ENCODE assay signal across 5 fruit fly cellular contexts in the genomic region with DNA sequence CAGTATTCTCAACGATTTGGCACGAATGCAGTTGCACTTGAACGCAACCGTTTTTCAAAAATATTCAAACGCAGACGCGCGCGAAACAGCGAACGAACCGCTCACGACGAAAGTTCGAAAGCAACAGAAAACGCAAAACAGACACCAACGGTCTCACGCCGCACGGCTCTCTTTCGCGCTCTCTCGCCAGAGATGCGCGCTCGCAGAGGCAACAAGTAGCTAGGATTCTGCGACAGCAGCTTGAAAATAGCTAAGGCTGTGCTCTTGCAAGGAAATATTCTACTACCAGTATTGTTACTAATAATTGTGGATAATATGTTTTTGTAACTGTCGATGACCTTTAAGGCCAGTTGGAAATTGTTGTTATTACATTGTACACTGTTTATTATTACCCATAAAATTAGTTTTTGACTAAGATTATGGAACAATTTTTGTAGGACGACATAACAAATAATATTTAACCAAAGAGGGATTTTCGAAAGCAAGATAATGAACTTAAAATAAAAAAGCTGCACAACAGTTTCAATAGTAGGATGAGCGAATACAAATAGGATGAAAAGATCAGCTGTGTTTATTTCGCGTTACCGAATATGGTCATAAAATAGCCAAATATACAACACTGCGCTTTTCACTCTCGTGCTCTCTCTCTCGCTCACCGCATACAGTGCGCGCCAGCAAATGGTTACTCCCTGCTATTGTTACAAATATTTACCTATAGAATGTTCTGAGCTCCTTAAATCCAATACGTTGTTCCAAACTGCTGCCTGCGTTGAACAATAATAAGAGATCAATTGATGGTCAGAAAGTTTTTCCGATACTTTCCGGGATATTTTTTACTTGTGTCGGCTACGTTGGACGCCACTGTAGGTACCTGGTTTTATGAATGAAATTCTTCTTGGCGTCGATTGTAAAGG.
TF ChIP-seq lines count a peak whose summit lies in the region.

No protein-coding gene starts in this region.

- TF ChIP-seq CTCF in whole organism, embryonic (GFP tag; optimal IDR thresholded peaks at IDR 0.05; lab: Kevin White, UChicago) = no peak

TF ChIP-seq in whole organism, adult, 20 proteins besides CTCF, POLR2A, EP300 and RAD21:
- TF ChIP-seq Hr96 (GFP tag; optimal IDR thresholded peaks at IDR 0.05; lab: Kevin White, UChicago) (peak; percentile 44), toe (GFP tag; optimal IDR thresholded peaks at IDR 0.05; lab: Kevin White, UChicago) (peak; percentile 28), CG7101 (tag; optimal IDR thresholded peaks at IDR 0.05; lab: Kevin White, UChicago) (no peak), CG7045 (GFP tag; optimal IDR thresholded peaks at IDR 0.05; lab: Kevin White, UChicago) (no peak), Mnt (GFP tag; optimal IDR thresholded peaks at IDR 0.05; lab: Kevin White, UChicago) (peak; percentile 20), CG11617 (GFP tag; optimal IDR thresholded peaks at IDR 0.05; lab: Kevin White, UChicago) (peak; percentile 14), cnc (optimal IDR thresholded peaks at IDR 0.05; lab: Kevin White, UChicago) (no peak), kay (GFP tag; lab: Kevin White, UChicago; ENCODE audit: borderline replicate concordance) (peak; percentile 69), tj (GFP tag; optimal IDR thresholded peaks at IDR 0.05; lab: Kevin White, UChicago) (peak; percentile 32), ovo (GFP tag; optimal IDR thresholded peaks at IDR 0.05; lab: Kevin White, UChicago) (no peak), CG1620 (GFP tag; optimal IDR thresholded peaks at IDR 0.05; lab: Kevin White, UChicago) (peak; percentile 18), CG14711 (tag; optimal IDR thresholded peaks at IDR 0.05; lab: Kevin White, UChicago) (peak; percentile 41), bab1 (GFP tag; optimal IDR thresholded peaks at IDR 0.05; lab: Kevin White, UChicago) (peak; percentile 69), pad (GFP tag; optimal IDR thresholded peaks at IDR 0.05; lab: Kevin White, UChicago) (peak; percentile 21)

TF ChIP-seq in whole organism, embryonic, 481 proteins besides CTCF, POLR2A, EP300 and RAD21 (continues in another document):
- TF ChIP-seq Atf3 (GFP tag; optimal IDR thresholded peaks at IDR 0.05; lab: Kevin White, UChicago) (peak; percentile 18), Poxn (GFP tag; IDR thresholded peaks at IDR 0.05; lab: Robert Waterston, UW) (no peak), CG15479 (GFP tag; optimal IDR thresholded peaks at IDR 0.05; lab: Kevin White, UChicago) (peak; percentile 22), CG9797 (GFP tag; optimal IDR thresholded peaks at IDR 0.05; lab: Kevin White, UChicago) (no peak), CG10147 (GFP tag; optimal IDR thresholded peaks at IDR 0.05; lab: Kevin White, UChicago) (no peak), mld (GFP tag; IDR thresholded peaks at IDR 0.05; lab: Robert Waterston, UW; ENCODE audit: partially characterized antibody) (no peak), CG2120 (GFP tag; optimal IDR thresholded peaks at IDR 0.05; lab: Kevin White, UChicago) (peak; percentile 81), br (optimal IDR thresholded peaks at IDR 0.05; lab: Kevin White, UChicago) (no peak), CG34376 (GFP tag; optimal IDR thresholded peaks at IDR 0.05; lab: Kevin White, UChicago) (peak; percentile 7), schlank (tag; optimal IDR thresholded peaks at IDR 0.05; lab: Kevin White, UChicago) (peak; percentile 18), da (GFP tag; optimal IDR thresholded peaks at IDR 0.05; lab: Kevin White, UChicago) (peak; percentile 56), CG3065 (GFP tag; optimal IDR thresholded peaks at IDR 0.05; lab: Kevin White, UChicago) (peak; percentile 49), CG5245 (GFP tag; optimal IDR thresholded peaks at IDR 0.05; lab: Kevin White, UChicago) (peak; percentile 78), cato (GFP tag; optimal IDR thresholded peaks at IDR 0.05; lab: Kevin White, UChicago; ENCODE audit: borderline replicate concordance) (no peak), Doc3 (GFP tag; IDR thresholded peaks at IDR 0.05; lab: Robert Waterston, UW; ENCODE audit: partially characterized antibody) (no peak), D19B (GFP tag; optimal IDR thresholded peaks at IDR 0.05; lab: Kevin White, UChicago) (peak; percentile 25)

TF ChIP-seq in whole organism, prepupa, 60 proteins besides CTCF, POLR2A, EP300 and RAD21 (continues in another document):
- TF ChIP-seq topi (GFP tag; optimal IDR thresholded peaks at IDR 0.05; lab: Kevin White, UChicago) (peak; percentile 71), CG8632 (GFP tag; optimal IDR thresholded peaks at IDR 0.05; lab: Kevin White, UChicago) (peak; percentile 76), Sox15 (GFP tag; optimal IDR thresholded peaks at IDR 0.05; lab: Kevin White, UChicago) (peak; percentile 69), net (GFP tag; optimal IDR thresholded peaks at IDR 0.05; lab: Kevin White, UChicago) (peak; percentile 87), fd85E (GFP tag; optimal IDR thresholded peaks at IDR 0.05; lab: Kevin White, UChicago) (no peak), vri (GFP tag; optimal IDR thresholded peaks at IDR 0.05; lab: Kevin White, UChicago) (peak; percentile 75), salr (GFP tag; optimal IDR thresholded peaks at IDR 0.05; lab: Kevin White, UChicago) (peak; percentile 51 to 71), CG31627 (GFP tag; optimal IDR thresholded peaks at IDR 0.05; lab: Kevin White, UChicago) (peak; percentile 82), Ets21C (GFP tag; optimal IDR thresholded peaks at IDR 0.05; lab: Kevin White, UChicago) (peak; percentile 68), Eip75B (GFP tag; optimal IDR thresholded peaks at IDR 0.05; lab: Kevin White, UChicago) (peak; percentile 80), CG11294 (GFP tag; IDR thresholded peaks at IDR 0.05; lab: Robert Waterston, UW) (peak; percentile 64), Gug (GFP tag; IDR thresholded peaks at IDR 0.05; lab: Robert Waterston, UW) (peak; percentile 69), CG34406 (GFP tag; optimal IDR thresholded peaks at IDR 0.05; lab: Kevin White, UChicago) (peak; percentile 77), CG6808 (GFP tag; optimal IDR thresholded peaks at IDR 0.05; lab: Kevin White, UChicago) (peak; percentile 52), CG9139 (GFP tag; optimal IDR thresholded peaks at IDR 0.05; lab: Kevin White, UChicago) (peak; percentile 59), CG6163 (GFP tag; IDR thresholded peaks at IDR 0.05; lab: Robert Waterston, UW) (peak; percentile 89), Lpt (GFP tag; optimal IDR thresholded peaks at IDR 0.05; lab: Kevin White, UChicago) (peak; percentile 74)

TF ChIP-seq in whole organism, pupa, 21 proteins besides CTCF, POLR2A, EP300 and RAD21 (continues in another document):
- TF ChIP-seq gl (tag; optimal IDR thresholded peaks at IDR 0.05; lab: Kevin White, UChicago) (peak; percentile 54), CG12605 (GFP tag; IDR thresholded peaks at IDR 0.05; lab: Robert Waterston, UW) (peak; percentile 74), CG10348 (GFP tag; IDR thresholded peaks at IDR 0.05; lab: Robert Waterston, UW) (no peak), CG15710 (tag; optimal IDR thresholded peaks at IDR 0.05; lab: Kevin White, UChicago) (peak; percentile 74), CG9948 (tag; optimal IDR thresholded peaks at IDR 0.05; lab: Kevin White, UChicago) (peak; percentile 72), Ets98B (GFP tag; IDR thresholded peaks at IDR 0.05; lab: Robert Waterston, UW) (peak; percentile 80), CG4496 (GFP tag; IDR thresholded peaks at IDR 0.05; lab: Robert Waterston, UW) (peak; percentile 93), Pif1B (GFP tag; optimal IDR thresholded peaks at IDR 0.05; lab: Kevin White, UChicago) (peak; percentile 77), CG14655 (GFP tag; optimal IDR thresholded peaks at IDR 0.05; lab: Kevin White, UChicago) (peak; percentile 81), CG32121 (GFP tag; IDR thresholded peaks at IDR 0.05; lab: Robert Waterston, UW) (peak; percentile 83), Pif1A (GFP tag; optimal IDR thresholded peaks at IDR 0.05; lab: Kevin White, UChicago) (peak; percentile 85), Snoo (tag; optimal IDR thresholded peaks at IDR 0.05; lab: Kevin White, UChicago) (peak; percentile 59), CG8301 (tag; optimal IDR thresholded peaks at IDR 0.05; lab: Kevin White, UChicago) (peak; percentile 75), D1 (tag; optimal IDR thresholded peaks at IDR 0.05; lab: Kevin White, UChicago) (no peak), fd96Ca (GFP tag; IDR thresholded peaks at IDR 0.05; lab: Robert Waterston, UW) (peak; percentile 82), CG17806 (tag; optimal IDR thresholded peaks at IDR 0.05; lab: Kevin White, UChicago) (peak; percentile 84), CG8159 (tag; optimal IDR thresholded peaks at IDR 0.05; lab: Kevin White, UChicago) (peak; percentile 74), CG13204 (GFP tag; optimal IDR thresholded peaks at IDR 0.05; lab: Kevin White, UChicago) (no peak), EcR (GFP tag; optimal IDR thresholded peaks at IDR 0.05; lab: Kevin White, UChicago) (no peak)

TF ChIP-seq in whole organism, wandering third instar larva, 38 proteins besides CTCF, POLR2A, EP300 and RAD21 (continues in another document):
- TF ChIP-seq dl (GFP tag; optimal IDR thresholded peaks at IDR 0.05; lab: Kevin White, UChicago; ENCODE audit: insufficient read depth in 1 of 2, partially characterized antibody in 2 of 2) (peak in 1 of 2 experiments; percentile 35), Mio (GFP tag; optimal IDR thresholded peaks at IDR 0.05; lab: Kevin White, UChicago) (no peak), pan (optimal IDR thresholded peaks at IDR 0.05; lab: Kevin White, UChicago) (no peak), brk (GFP tag; optimal IDR thresholded peaks at IDR 0.05; lab: Kevin White, UChicago) (peak; percentile 10), Hnf4 (GFP tag; optimal IDR thresholded peaks at IDR 0.05; lab: Kevin White, UChicago) (peak; percentile 69), lola (GFP tag; optimal IDR thresholded peaks at IDR 0.05; lab: Kevin White, UChicago) (no peak), Dfd (GFP tag; optimal IDR thresholded peaks at IDR 0.05; lab: Kevin White, UChicago) (no peak), Vsx2 (GFP tag; optimal IDR thresholded peaks at IDR 0.05; lab: Kevin White, UChicago; ENCODE audit: partially characterized antibody) (no peak), dmrt93B (GFP tag; optimal IDR thresholded peaks at IDR 0.05; lab: Kevin White, UChicago) (peak; percentile 37), Dif (GFP tag; optimal IDR thresholded peaks at IDR 0.05; lab: Kevin White, UChicago; ENCODE audit: partially characterized antibody) (peak; percentile 23), br (GFP tag; optimal IDR thresholded peaks at IDR 0.05; lab: Kevin White, UChicago) (peak; percentile 73), HLH106 (tag; optimal IDR thresholded peaks at IDR 0.05; lab: Kevin White, UChicago) (peak; percentile 63), N (GFP tag; optimal IDR thresholded peaks at IDR 0.05; lab: Kevin White, UChicago) (no peak), GATAd (GFP tag; optimal IDR thresholded peaks at IDR 0.05; lab: Kevin White, UChicago) (no peak), woc (GFP tag; optimal IDR thresholded peaks at IDR 0.05; lab: Kevin White, UChicago) (peak; percentile 89), CG9705 (GFP tag; optimal IDR thresholded peaks at IDR 0.05; lab: Kevin White, UChicago) (peak; percentile 7), Hr83 (GFP tag; optimal IDR thresholded peaks at IDR 0.05; lab: Kevin White, UChicago; ENCODE audit: poor library complexity, severe bottlenecking) (no peak), CG32264 (GFP tag; optimal IDR thresholded peaks at IDR 0.05; lab: Kevin White, UChicago) (peak; percentile 59), tai (GFP tag; optimal IDR thresholded peaks at IDR 0.05; lab: Kevin White, UChicago) (peak; percentile 43)
